Worm (Caenorhabditis elegans) whole organism, young adult: ENCODE measurements around the gene F54E7.9.

Source experiments
- dox-1 ChIP-seq: fragments of 200-800 bp; sonication (Bioruptor generic); IDR thresholded peaks from 2 replicates; pipeline ENCODE4 v1.3.6; 2022; ENCODE audit warnings: missing genetic modification reagents, missing genetic modification characterization, missing compliant biosample characterization
- dpl-1 ChIP-seq: fragments of 150-350 bp; optimal IDR thresholded peaks from 2 replicates; lab custom pipeline; 2014; ENCODE audit warnings: missing biosample characterization, missing genetic modification reagents, missing genetic modification characterization
- him-1 ChIP-seq: sonication (generic microtip); optimal IDR thresholded peaks from 2 replicates; lab custom pipeline; 2016; ENCODE audit warnings: missing genotype, missing genetic modification reagents, missing genetic modification characterization, missing compliant biosample characterization
- madf-3 ChIP-seq: fragments of 200-800 bp; sonication (Bioruptor generic); IDR thresholded peaks from 2 replicates; pipeline ENCODE4 v1.3.6; 2022; ENCODE audit warnings: missing genetic modification reagents, missing genetic modification characterization, missing compliant biosample characterization
- mes-4 ChIP-seq: sonication (generic microtip); optimal IDR thresholded peaks from 2 replicates; lab custom pipeline; 2016; ENCODE audit warnings: missing genotype, missing genetic modification characterization, missing compliant biosample characterization
- nfya-2 ChIP-seq: fragments of 200-800 bp; sonication (Bioruptor generic); IDR thresholded peaks from 2 replicates; pipeline ENCODE4 v1.3.6; 2022; ENCODE audit warnings: missing genetic modification reagents, missing genetic modification characterization, missing compliant biosample characterization

ce11 chrIII:5665278-5665677 is 12.4 kb downstream of the F54E7.9 start:
- no peak for TF ChIP-seq nfya-2 (GFP tag; lab: Robert Waterston, UW)
- no peak for TF ChIP-seq mes-4 (tag; lab: Kevin White, UChicago)
- no peak for TF ChIP-seq dpl-1
- TF ChIP-seq madf-3 (GFP tag; lab: Robert Waterston, UW): no peak
- TF ChIP-seq him-1 (tag; lab: Kevin White, UChicago): no peak
- no peak for TF ChIP-seq dox-1
